Fruit fly (Drosophila melanogaster): ENCODE measurements around the gene Poxm.

dm6 chr3R:8324016-8324415 lies 9.6 kb downstream of the Poxm start, which contains the start of gene CG7443:
- TF ChIP-seq CG4820 (GFP tag; optimal IDR thresholded peaks at IDR 0.05) (no peak), CG3838 (GFP tag; optimal IDR thresholded peaks at IDR 0.05) (no peak), yki (optimal IDR thresholded peaks at IDR 0.05) (no peak), Spps (tag; optimal IDR thresholded peaks at IDR 0.05) (no peak), HmgD (GFP tag; optimal IDR thresholded peaks at IDR 0.05) (no peak), gro (GFP tag; optimal IDR thresholded peaks at IDR 0.05) (no peak)
